Fruit fly (Drosophila melanogaster): ENCODE results near the gene CG32148.
A peak's percentile ranks its signal among the peaks of the same experiment; 100 is the strongest.

CG32148 gene

DNA sequence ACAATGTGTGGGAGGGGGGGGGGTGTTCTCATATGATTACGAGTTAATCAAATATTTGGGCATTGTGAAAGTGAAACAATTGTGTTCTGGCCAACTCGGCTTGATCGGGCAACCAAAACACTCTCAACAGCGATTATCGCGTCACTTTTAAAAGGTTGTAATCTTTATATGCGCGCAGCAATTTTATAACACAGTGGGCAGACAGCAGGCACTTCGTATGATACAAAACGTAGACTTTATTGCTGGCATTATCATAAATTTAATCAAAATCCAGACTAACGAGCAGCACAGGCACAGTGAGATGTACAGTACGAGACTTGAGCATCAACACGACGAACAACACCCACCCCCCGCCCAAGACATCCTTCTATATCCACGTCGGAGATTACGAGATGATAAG lies 30.5 kb upstream of the CG32148 start (continued):
- TF ChIP-seq CG2712 (tag; optimal IDR thresholded peaks at IDR 0.05): no peak
- TF ChIP-seq CG34376 (GFP tag; optimal IDR thresholded peaks at IDR 0.05): peak; percentile 28
- peak; percentile 16 for TF ChIP-seq fd64A (GFP tag; optimal IDR thresholded peaks at IDR 0.05)
- TF ChIP-seq jigr1 (GFP tag; IDR thresholded peaks at IDR 0.05): no peak
- TF ChIP-seq CG10543 (GFP tag; optimal IDR thresholded peaks at IDR 0.05): peak; percentile 26
- TF ChIP-seq GATAe (GFP tag; conservative IDR thresholded peaks at IDR 0.05): no peak
- TF ChIP-seq dm (GFP tag; optimal IDR thresholded peaks at IDR 0.05): no peak
- no peak for TF ChIP-seq CG15514 (GFP tag; optimal IDR thresholded peaks at IDR 0.05)
- TF ChIP-seq z (GFP tag; IDR thresholded peaks at IDR 0.05): no peak
- TF ChIP-seq CG11504 (tag; optimal IDR thresholded peaks at IDR 0.05): no peak
- no peak for TF ChIP-seq Dll (GFP tag; IDR thresholded peaks at IDR 0.05; ENCODE audit: partially characterized antibody)
- peak; percentile 6 for TF ChIP-seq B-H2 (GFP tag; optimal IDR thresholded peaks at IDR 0.05)
- TF ChIP-seq E2f1 (GFP tag; IDR thresholded peaks at IDR 0.05): no peak
- no peak for TF ChIP-seq Atf3 (GFP tag; optimal IDR thresholded peaks at IDR 0.05)

DNA sequence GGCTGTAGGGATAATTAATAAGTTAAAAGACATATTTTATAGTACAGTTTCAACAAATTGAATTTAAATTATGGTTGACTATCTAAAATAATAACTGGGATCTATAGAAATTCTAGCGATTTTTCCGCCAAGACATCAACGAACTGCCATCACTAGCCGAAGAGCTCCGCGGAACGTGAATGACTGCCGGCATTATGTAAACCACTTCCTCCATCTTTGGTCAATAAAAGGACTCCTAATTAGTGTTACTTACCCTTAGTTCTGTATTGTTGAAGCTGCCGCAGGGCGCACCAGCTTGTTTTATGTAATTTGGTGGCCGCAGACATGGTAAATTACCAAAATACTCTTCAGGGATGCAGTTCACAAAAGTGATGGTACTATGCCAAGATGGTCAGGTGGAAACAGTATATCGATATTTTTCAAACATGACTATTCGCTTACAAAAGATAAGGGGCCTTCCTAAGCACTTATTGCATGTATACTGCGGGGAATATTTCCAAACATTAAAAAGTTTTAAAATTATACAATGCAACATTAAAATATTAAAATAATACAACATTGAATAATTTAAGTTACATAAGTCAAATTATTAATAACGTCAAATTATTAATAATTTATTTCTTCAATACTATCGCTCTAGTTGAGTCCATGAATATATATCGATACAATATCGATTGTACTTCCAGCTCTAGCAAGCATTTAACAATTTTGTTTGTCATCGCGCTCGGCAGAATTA lies 23.8 kb upstream of the CG32148 start, which contains the start of the genes mRpL39 and Prosbeta2:
Gene mRpL39 (minus strand): TSS at position 383 of the 736 bp plus-strand sequence.
Gene Prosbeta2 (plus strand): TSS at position 668 of the 736 bp plus-strand sequence.
- TF ChIP-seq Ada2b (GFP tag; IDR thresholded peaks at IDR 0.05): peak; percentile 56
- TF ChIP-seq bowl (GFP tag; IDR thresholded peaks at IDR 0.05): no peak
- TF ChIP-seq chinmo (GFP tag; IDR thresholded peaks at IDR 0.05; ENCODE audit: partially characterized antibody): 0 out of 4 replicates have a peak, but pooled peaks have one; percentile 18
- no peak for TF ChIP-seq shn (GFP tag; optimal IDR thresholded peaks at IDR 0.05)
- TF ChIP-seq CG17829 (tag; optimal IDR thresholded peaks at IDR 0.05): peak; percentile 79
- peak; percentile 77 for TF ChIP-seq dysf (GFP tag; IDR thresholded peaks at IDR 0.05)
- no peak for TF ChIP-seq prd (optimal IDR thresholded peaks at IDR 0.05)
- peak; percentile 78 for TF ChIP-seq prd (GFP tag; IDR thresholded peaks at IDR 0.05)
- peak; percentile 16 for TF ChIP-seq Meics (GFP tag; optimal IDR thresholded peaks at IDR 0.05)
- TF ChIP-seq CG2120 (GFP tag; optimal IDR thresholded peaks at IDR 0.05): no peak
- peak; percentile 69 for TF ChIP-seq MBD-R2 (GFP tag; IDR thresholded peaks at IDR 0.05)
- no peak for TF ChIP-seq CG4617 (GFP tag; optimal IDR thresholded peaks at IDR 0.05; ENCODE audit: borderline replicate concordance)
- no peak for TF ChIP-seq chif (GFP tag; optimal IDR thresholded peaks at IDR 0.05)
- peak; percentile 30; the same call in 1 of the 3 replicates for TF ChIP-seq ken (GFP tag; IDR thresholded peaks at IDR 0.05)
- TF ChIP-seq CG43689 (GFP tag; IDR thresholded peaks at IDR 0.05): peak; percentile 35; the same call in 1 of the 2 replicates
- no peak for TF ChIP-seq lov (optimal IDR thresholded peaks at IDR 0.05)
- TF ChIP-seq lov (GFP tag; IDR thresholded peaks at IDR 0.05): no peak
- 0 out of 2 replicates have a peak, but pooled peaks have one; percentile 23 for TF ChIP-seq Adf1 (GFP tag; IDR thresholded peaks at IDR 0.05)
- peak; percentile 10; the same call in 1 of the 3 replicates for TF ChIP-seq ci (GFP tag; IDR thresholded peaks at IDR 0.05)
- TF ChIP-seq Dek (tag; optimal IDR thresholded peaks at IDR 0.05): peak; percentile 24
- TF ChIP-seq Kr (GFP tag; optimal IDR thresholded peaks at IDR 0.05): no peak
- TF ChIP-seq CG2678 (tag; optimal IDR thresholded peaks at IDR 0.05): no peak
- peak; percentile 15 for TF ChIP-seq CG10543 (GFP tag; optimal IDR thresholded peaks at IDR 0.05)
- TF ChIP-seq CG31388 (GFP tag; optimal IDR thresholded peaks at IDR 0.05): peak; percentile 14
- no peak for TF ChIP-seq CG10462 (GFP tag; optimal IDR thresholded peaks at IDR 0.05)
- TF ChIP-seq ind (GFP tag; optimal IDR thresholded peaks at IDR 0.05): peak; percentile 34
- TF ChIP-seq maf-S (GFP tag; optimal IDR thresholded peaks at IDR 0.05): no peak
- TF ChIP-seq H15 (GFP tag; IDR thresholded peaks at IDR 0.05): 0 out of 3 replicates have a peak, but pooled peaks have one; percentile 19
- no peak for TF ChIP-seq oc (tag; optimal IDR thresholded peaks at IDR 0.05)
- TF ChIP-seq klu (GFP tag; IDR thresholded peaks at IDR 0.05): peak; percentile 49; the same call in 1 of the 2 replicates
- TF ChIP-seq Nf-YA (GFP tag; IDR thresholded peaks at IDR 0.05): no peak
- peak; percentile 87 for TF ChIP-seq Bgb (GFP tag; IDR thresholded peaks at IDR 0.05; ENCODE audit: partially characterized antibody)
- peak; percentile 40 for TF ChIP-seq CG10654 (GFP tag; optimal IDR thresholded peaks at IDR 0.05)
- peak; percentile 27 for TF ChIP-seq esg (GFP tag; conservative IDR thresholded peaks at IDR 0.05)
- peak; percentile 58; the same call in 1 of the 2 replicates for TF ChIP-seq NFAT (GFP tag; IDR thresholded peaks at IDR 0.05)
- peak; percentile 70 for TF ChIP-seq fd96Cb (tag; optimal IDR thresholded peaks at IDR 0.05)
- peak; percentile 38; the same call in 1 of the 3 replicates for TF ChIP-seq CG11093 (GFP tag; IDR thresholded peaks at IDR 0.05)

All from whole organism, embryonic.